Worm (Caenorhabditis elegans): ENCODE measurements around the gene mek-1.

mek-1 gene

DNA sequence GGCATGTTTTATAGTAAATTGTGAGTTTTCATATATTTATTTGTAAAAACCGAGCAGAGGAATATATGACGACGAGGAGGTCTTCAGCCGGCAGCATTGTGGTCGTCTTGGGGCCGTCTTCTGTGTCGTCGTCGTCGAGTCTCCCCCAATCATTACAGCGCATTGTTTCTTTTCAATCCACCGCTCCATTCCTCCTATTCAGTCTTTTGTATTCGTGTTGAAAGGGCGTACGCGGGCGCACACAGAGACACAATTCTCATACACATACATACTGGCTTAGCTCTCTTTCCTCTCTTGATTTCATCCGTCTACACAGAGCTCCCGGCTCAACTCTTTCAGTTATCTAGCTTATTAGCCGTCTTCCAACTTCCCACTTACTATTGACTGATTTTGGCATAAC, 15.4 kb upstream of the mek-1 start, which contains the start of gene sox-2:
Gene sox-2, minus strand, starts transcription at position 100 of the 400 bp plus-strand sequence.
- no peak for TF ChIP-seq snu-23 (GFP tag; optimal IDR thresholded peaks at IDR 0.05)
- no peak for TF ChIP-seq elt-3 (tag; optimal IDR thresholded peaks at IDR 0.05)
- TF ChIP-seq unc-86 (tag; optimal IDR thresholded peaks at IDR 0.05), result peak; percentile 2
- no peak for TF ChIP-seq ztf-11 (tag; optimal IDR thresholded peaks at IDR 0.05)
- no peak for TF ChIP-seq swsn-7 (tag; optimal IDR thresholded peaks at IDR 0.05)
- no peak for TF ChIP-seq unc-98 (GFP tag; IDR thresholded peaks at IDR 0.05)
- no peak for TF ChIP-seq zip-4 (GFP tag; optimal IDR thresholded peaks at IDR 0.05)
- peak; percentile 31 for TF ChIP-seq fkh-10 (GFP tag; optimal IDR thresholded peaks at IDR 0.05)
- no peak for TF ChIP-seq tbx-2 (tag; optimal IDR thresholded peaks at IDR 0.05)
- TF ChIP-seq nhr-237 (tag; optimal IDR thresholded peaks at IDR 0.05), result no peak
- no peak for TF ChIP-seq hpl-2 (GFP tag; optimal IDR thresholded peaks at IDR 0.05)
- TF ChIP-seq lin-14 (GFP tag; optimal IDR thresholded peaks at IDR 0.05), result peak; percentile 33
- TF ChIP-seq nhr-90 (tag; optimal IDR thresholded peaks at IDR 0.05; ENCODE audit: poor library complexity), result no peak
- TF ChIP-seq nhr-84 (tag; optimal IDR thresholded peaks at IDR 0.05), result no peak
- no peak for TF ChIP-seq C16A3.4 (tag; optimal IDR thresholded peaks at IDR 0.05)
- TF ChIP-seq ceh-82 (tag; optimal IDR thresholded peaks at IDR 0.05), result no peak
- TF ChIP-seq sptf-1 (tag; optimal IDR thresholded peaks at IDR 0.05), result no peak
- no peak for TF ChIP-seq unc-30 (tag; optimal IDR thresholded peaks at IDR 0.05)
- no peak for TF ChIP-seq jun-1 (tag; optimal IDR thresholded peaks at IDR 0.05)
- TF ChIP-seq pag-3 (tag; optimal IDR thresholded peaks at IDR 0.05; ENCODE audit: borderline replicate concordance, insufficient read depth), result no peak
- no peak for TF ChIP-seq hlh-17 (GFP tag; optimal IDR thresholded peaks at IDR 0.05; ENCODE audit: borderline replicate concordance)
- no peak for TF ChIP-seq ceh-63 (GFP tag; optimal IDR thresholded peaks at IDR 0.05)
- no peak for TF ChIP-seq blmp-1 (tag; optimal IDR thresholded peaks at IDR 0.05)
- TF ChIP-seq vab-15 (tag; optimal IDR thresholded peaks at IDR 0.05), result no peak
- TF ChIP-seq lin-35 (GFP tag; optimal IDR thresholded peaks at IDR 0.05), result no peak

ce11 chrX:7464389-7464788, 14.7 kb upstream of the mek-1 start:
- TF ChIP-seq lsy-2 (tag; optimal IDR thresholded peaks at IDR 0.05) (peak in 1 of 2 experiments; percentile 68), unc-62 (GFP tag; optimal IDR thresholded peaks at IDR 0.05) (no peak), lin-14 (GFP tag; optimal IDR thresholded peaks at IDR 0.05) (peak; percentile 20), unc-86 (tag; optimal IDR thresholded peaks at IDR 0.05) (peak; percentile 4), nhr-84 (tag; optimal IDR thresholded peaks at IDR 0.05) (no peak), nhr-85 (tag) (peak; percentile 24)

DNA sequence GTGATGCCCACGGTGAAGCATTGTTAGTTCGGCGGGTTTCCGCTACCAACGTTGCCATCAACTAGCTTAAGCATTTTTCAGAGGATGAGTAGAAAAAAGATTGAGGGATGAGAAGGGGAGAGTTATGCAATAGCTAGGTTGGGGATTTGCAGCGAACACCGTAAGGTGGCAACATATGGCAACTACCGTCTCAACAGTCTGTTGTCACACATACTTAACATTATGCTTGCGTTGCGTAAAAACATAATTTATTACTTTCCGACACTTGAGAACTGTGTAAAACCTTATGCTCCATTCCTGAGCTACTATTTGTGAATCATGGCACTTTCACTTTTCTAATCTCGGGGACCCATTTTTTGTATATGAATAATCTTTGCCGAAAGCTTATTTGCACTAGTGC, 12.4 kb upstream of the mek-1 start:
- TF ChIP-seq xbp-1 (tag; optimal IDR thresholded peaks at IDR 0.05) (no peak), unc-130 (tag; optimal IDR thresholded peaks at IDR 0.05) (no peak), fkh-10 (GFP tag; optimal IDR thresholded peaks at IDR 0.05) (no peak), nhr-90 (tag; optimal IDR thresholded peaks at IDR 0.05; ENCODE audit: poor library complexity) (no peak), ama-1 (optimal IDR thresholded peaks at IDR 0.05) (no peak), ceh-63 (GFP tag; optimal IDR thresholded peaks at IDR 0.05) (no peak), sup-37 (GFP tag; optimal IDR thresholded peaks at IDR 0.05) (no peak), mep-1 (tag; optimal IDR thresholded peaks at IDR 0.05) (no peak), F16B12.6 (tag; optimal IDR thresholded peaks at IDR 0.05) (no peak), lin-13 (GFP tag; optimal IDR thresholded peaks at IDR 0.05) (no peak), unc-62 (GFP tag; optimal IDR thresholded peaks at IDR 0.05) (no peak), skn-1 (tag; optimal IDR thresholded peaks at IDR 0.05) (no peak), aly-2 (tag; optimal IDR thresholded peaks at IDR 0.05) (no peak)

- TF ChIP-seq swsn-7 (tag; optimal IDR thresholded peaks at IDR 0.05) (no peak), lin-35 (GFP tag; optimal IDR thresholded peaks at IDR 0.05) (no peak), nhr-76 (tag; optimal IDR thresholded peaks at IDR 0.05) (no peak), ceh-82 (tag; optimal IDR thresholded peaks at IDR 0.05) (no peak), lsy-2 (tag; optimal IDR thresholded peaks at IDR 0.05) (no peak), blmp-1 (tag; optimal IDR thresholded peaks at IDR 0.05) (no peak), dsc-1 (tag; optimal IDR thresholded peaks at IDR 0.05) (no peak), C34B4.2 (tag; optimal IDR thresholded peaks at IDR 0.05) (no peak), snu-23 (GFP tag; optimal IDR thresholded peaks at IDR 0.05) (no peak), C16A3.4 (tag; optimal IDR thresholded peaks at IDR 0.05) (no peak), F16B12.6 (tag; optimal IDR thresholded peaks at IDR 0.05) (no peak), pax-3 (tag; optimal IDR thresholded peaks at IDR 0.05) (no peak)
Observed at ce11 chrX:7469907-7470306, 9.1 kb upstream of the mek-1 start.
